Worm (Caenorhabditis elegans) whole organism, L4 larva: Measurements from ENCODE around the gene saeg-1.
A peak's percentile ranks its signal among the peaks of the same experiment; 100 is the strongest.

Experiments used
- Y105C5A.15 ChIP-seq: fragments of 200-800 bp; sonication (Bioruptor generic); IDR thresholded peaks from 2 replicates; pipeline ENCODE4 v1.3.6; 2022; ENCODE audit warnings: missing genetic modification characterization, missing compliant biosample characterization
- Y48G9A.11 ChIP-seq: fragments of 200-800 bp; sonication (Bioruptor generic); IDR thresholded peaks from 2 replicates; pipeline ENCODE4 v1.3.6; 2022; ENCODE audit warnings: missing genetic modification reagents, missing genetic modification characterization, missing compliant biosample characterization
- Y75B8A.6 ChIP-seq: fragments of 200-800 bp; sonication (Bioruptor generic); IDR thresholded peaks from 2 replicates; pipeline ENCODE4 v1.3.6; 2022; ENCODE audit warnings: missing genetic modification reagents, missing genetic modification characterization, missing compliant biosample characterization
- ZK337.2 ChIP-seq: fragments of 200-800 bp; sonication (Bioruptor generic); IDR thresholded peaks from 2 replicates; pipeline ENCODE4 v1.3.6; 2022; ENCODE audit warnings: missing genetic modification reagents, missing genetic modification characterization, missing compliant biosample characterization
- ZK546.5 ChIP-seq, 2 experiments: sonication (generic microtip); optimal IDR thresholded peaks; 2 replicates each; lab custom pipeline; 2017; ENCODE audit warnings: missing biosample characterization in 2 of 2, missing genetic modification characterization in 2 of 2
- arid-1 ChIP-seq: fragments of 200-800 bp; sonication (Bioruptor generic); conservative IDR thresholded peaks from 2 replicates; pipeline ENCODE4 v1.3.6; 2022; ENCODE audit warnings: missing genetic modification reagents, missing genetic modification characterization, missing compliant biosample characterization
- ceh-20 ChIP-seq: fragments of 200-800 bp; sonication (Bioruptor generic); IDR thresholded peaks from 2 replicates; pipeline ENCODE4 v1.3.6; 2022; ENCODE audit warnings: missing genetic modification reagents, missing genetic modification characterization, missing compliant biosample characterization
- ceh-28 ChIP-seq: fragments of 150-350 bp; optimal IDR thresholded peaks from 2 replicates; lab custom pipeline; 2014; ENCODE audit warnings: missing biosample characterization, missing genetic modification reagents, missing genetic modification characterization
- ceh-44 ChIP-seq: fragments of 200-800 bp; sonication (Bioruptor generic); IDR thresholded peaks from 2 replicates; pipeline ENCODE4 v1.3.6; 2022; ENCODE audit warnings: missing genetic modification reagents, missing genetic modification characterization, missing compliant biosample characterization
- cey-2 ChIP-seq: sonication (generic microtip); optimal IDR thresholded peaks from 3 replicates; lab custom pipeline; 2017; ENCODE audit warnings: missing genetic modification characterization, mild to moderate bottlenecking, missing compliant biosample characterization, antibody characterized with exemption, borderline replicate concordance; ENCODE audit not compliant: insufficient read depth
- ctbp-1 ChIP-seq: fragments of 200-800 bp; sonication (Bioruptor generic); IDR thresholded peaks from 2 replicates; pipeline ENCODE4 v1.3.6; 2022; ENCODE audit warnings: missing genetic modification reagents, missing genetic modification characterization, missing compliant biosample characterization
- daf-16 ChIP-seq, 3 experiments: sonication (generic microtip); optimal IDR thresholded peaks; 2 replicates each; lab custom pipeline; 2016 to 2017; ENCODE audit warnings: missing genetic modification characterization in 3 of 3, missing genetic modification reagents in 3 of 3, mild to moderate bottlenecking in 2 of 3, missing compliant biosample characterization in 2 of 3, missing biosample characterization in 1 of 3, moderate library complexity in 1 of 3
- daf-19 ChIP-seq: fragments of 200-800 bp; sonication (Bioruptor generic); conservative IDR thresholded peaks from 2 replicates; pipeline ENCODE4 v1.3.6; 2022; ENCODE audit warnings: missing genetic modification characterization, missing compliant biosample characterization
- duxl-1 ChIP-seq: sonication (generic microtip); optimal IDR thresholded peaks from 2 replicates; lab custom pipeline; 2016; ENCODE audit warnings: mild to moderate bottlenecking, missing genetic modification characterization, moderate library complexity, missing compliant biosample characterization; ENCODE audit not compliant: poor library complexity
- egl-43 ChIP-seq: fragments of 200-800 bp; sonication (Bioruptor generic); IDR thresholded peaks from 2 replicates; pipeline ENCODE4 v1.3.6; 2022; ENCODE audit warnings: missing genetic modification reagents, missing genetic modification characterization, missing compliant biosample characterization
- fkh-10 ChIP-seq: fragments of 150-350 bp; optimal IDR thresholded peaks from 2 replicates; lab custom pipeline; 2014; ENCODE audit warnings: missing biosample characterization, missing genetic modification reagents, missing genetic modification characterization
- hif-1 ChIP-seq, 2 experiments: sonication (generic microtip); optimal IDR thresholded peaks; 2 replicates each; lab custom pipeline; 2016 to 2017; ENCODE audit warnings: missing compliant biosample characterization in 2 of 2, missing genetic modification characterization in 2 of 2, missing genetic modification reagents in 2 of 2, missing genotype in 2 of 2, mild to moderate bottlenecking in 1 of 2
- hlh-11 ChIP-seq: fragments of 200-800 bp; sonication (Bioruptor generic); optimal IDR thresholded peaks from 2 replicates; lab custom pipeline; 2018; ENCODE audit warnings: mild to moderate bottlenecking, missing genetic modification characterization, missing compliant biosample characterization
- hlh-30 ChIP-seq: sonication (generic microtip); optimal IDR thresholded peaks from 2 replicates; lab custom pipeline; 2017; ENCODE audit warnings: antibody characterized with exemption, mild to moderate bottlenecking, missing genetic modification characterization, missing compliant biosample characterization; ENCODE audit not compliant: insufficient read depth
- lin-1 ChIP-seq: fragments of 200-800 bp; sonication (Bioruptor generic); IDR thresholded peaks from 2 replicates; pipeline ENCODE4 v1.3.6; 2022; ENCODE audit warnings: missing genetic modification reagents, missing genetic modification characterization, missing compliant biosample characterization
- lin-15B ChIP-seq: fragments of 150-350 bp; sonication (generic microtip); optimal IDR thresholded peaks from 3 replicates; lab custom pipeline; 2014; ENCODE audit warnings: missing biosample characterization, missing genetic modification characterization
- lin-38 ChIP-seq: fragments of 200-800 bp; sonication (Bioruptor generic); IDR thresholded peaks from 2 replicates; pipeline ENCODE4 v1.3.6; 2022; ENCODE audit warnings: missing genetic modification reagents, missing genetic modification characterization, missing compliant biosample characterization
- lin-39 ChIP-seq: fragments of 150-350 bp; optimal IDR thresholded peaks from 2 replicates; lab custom pipeline; 2014; ENCODE audit warnings: missing biosample characterization, missing genetic modification reagents, missing genetic modification characterization
- lir-3 ChIP-seq: sonication (generic microtip); optimal IDR thresholded peaks from 2 replicates; lab custom pipeline; 2016; ENCODE audit warnings: mild to moderate bottlenecking, missing genetic modification characterization, missing compliant biosample characterization
- lsy-2 ChIP-seq, 2 experiments: fragments of 150-350 bp in 1 of 2; sonication (generic microtip) in 1 of 2; optimal IDR thresholded peaks; 2 replicates each; lab custom pipeline; 2014 to 2017; ENCODE audit warnings: missing biosample characterization in 2 of 2, missing genetic modification characterization in 2 of 2
- mdl-1 ChIP-seq, 2 experiments: fragments of 150-350 bp in 1 of 2; sonication (generic microtip) in 1 of 2; optimal IDR thresholded peaks; 2 replicates each; lab custom pipeline; 2014 to 2017; ENCODE audit warnings: missing biosample characterization in 2 of 2, missing genetic modification characterization in 2 of 2
- mdt-29 ChIP-seq: fragments of 200-800 bp; sonication (Bioruptor generic); IDR thresholded peaks from 2 replicates; pipeline ENCODE4 v1.3.6; 2022; ENCODE audit warnings: missing genetic modification reagents, missing genetic modification characterization, missing compliant biosample characterization
- mxl-3 ChIP-seq: fragments of 200-800 bp; sonication (Bioruptor generic); optimal IDR thresholded peaks from 2 replicates; lab custom pipeline; 2018; ENCODE audit warnings: mild to moderate bottlenecking, missing genetic modification characterization, missing compliant biosample characterization
- nhr-11 ChIP-seq: fragments of 150-350 bp; optimal IDR thresholded peaks from 2 replicates; lab custom pipeline; 2014; ENCODE audit warnings: missing biosample characterization, missing genetic modification characterization
- nhr-237 ChIP-seq: sonication (generic microtip); optimal IDR thresholded peaks from 2 replicates; lab custom pipeline; 2017; ENCODE audit warnings: missing biosample characterization, missing genetic modification characterization
- nhr-25 ChIP-seq: sonication (generic microtip); optimal IDR thresholded peaks from 2 replicates; lab custom pipeline; 2017; ENCODE audit warnings: missing genetic modification characterization, mild to moderate bottlenecking, missing compliant biosample characterization, antibody characterized with exemption, moderate library complexity, borderline replicate concordance; ENCODE audit not compliant: insufficient read depth
- set-16 ChIP-seq: fragments of 200-800 bp; sonication (Bioruptor generic); IDR thresholded peaks from 2 replicates; pipeline ENCODE4 v1.3.6; 2022; ENCODE audit warnings: missing genetic modification reagents, missing genetic modification characterization, missing compliant biosample characterization
- spr-1 ChIP-seq: sonication (generic microtip); optimal IDR thresholded peaks from 2 replicates; lab custom pipeline; 2016; ENCODE audit warnings: mild to moderate bottlenecking, missing genetic modification characterization, missing compliant biosample characterization
- tag-97 ChIP-seq: fragments of 200-800 bp; sonication (Bioruptor generic); IDR thresholded peaks from 2 replicates; pipeline ENCODE4 v1.3.6; 2022; ENCODE audit warnings: missing genetic modification characterization, missing compliant biosample characterization
- unc-130 ChIP-seq: sonication (generic microtip); optimal IDR thresholded peaks from 2 replicates; lab custom pipeline; 2016; ENCODE audit warnings: missing genetic modification reagents, missing genetic modification characterization, missing compliant biosample characterization
- unc-62 ChIP-seq, 3 experiments: fragments of 150-350 bp in 1 of 3; sonication (generic microtip); optimal IDR thresholded peaks in 2 of 3; peaks in 1 of 3; 1 replicate in 1 of 3; 2 replicates in 2 of 3; lab custom pipeline; 2014 to 2017; ENCODE audit warnings: missing biosample characterization in 3 of 3, missing genetic modification characterization in 3 of 3, missing genetic modification reagents in 3 of 3, missing genotype in 1 of 3
- zip-11 ChIP-seq: fragments of 200-800 bp; sonication (Bioruptor generic); IDR thresholded peaks from 2 replicates; pipeline ENCODE4 v1.3.6; 2022; ENCODE audit warnings: missing genetic modification characterization, missing compliant biosample characterization

Gene saeg-1

ce11 chrV:10874938-10875599 is 9.6 kb upstream of the saeg-1 start (continued):
- TF ChIP-seq cey-2 (no peak), Y75B8A.6 (GFP tag; lab: Robert Waterston, UW) (no peak), ceh-28 (tag; lab: Kevin White, UChicago) (no peak), mdl-1 (tag; optimal IDR thresholded peaks at IDR 0.05; lab: Kevin White, UChicago) (no peak), arid-1 (GFP tag; lab: Robert Waterston, UW) (no peak), ctbp-1 (GFP tag; lab: Robert Waterston, UW) (peak; percentile 68; the same call in 1 of the 2 replicates), mdt-29 (GFP tag; lab: Robert Waterston, UW) (no peak), ceh-44 (GFP tag; lab: Robert Waterston, UW) (no peak), ZK546.5 (tag; optimal IDR thresholded peaks at IDR 0.05; lab: Kevin White, UChicago) (no peak), lin-39 (no peak), tag-97 (GFP tag; lab: Robert Waterston, UW) (no peak), unc-130 (no peak), egl-43 (GFP tag; lab: Robert Waterston, UW) (no peak), lir-3 (tag; lab: Kevin White, UChicago) (no peak), spr-1 (no peak), ZK337.2 (no peak), zip-11 (GFP tag; lab: Robert Waterston, UW) (no peak), Y48G9A.11 (no peak), lin-15B (no peak), ceh-20 (no peak), fkh-10 (peak; percentile 74), nhr-237 (no peak), mxl-3 (GFP tag; lab: Kevin White, UChicago) (no peak), daf-19 (GFP tag; lab: Robert Waterston, UW) (no peak), nhr-11 (tag; lab: Kevin White, UChicago) (no peak), lin-38 (no peak), lsy-2 (tag; optimal IDR thresholded peaks at IDR 0.05; lab: Kevin White, UChicago) (peak in 1 of 2 experiments; percentile 44), hif-1 (tag; optimal IDR thresholded peaks at IDR 0.05; lab: Kevin White, UChicago) (peak in 1 of 2 experiments; percentile 24)
- TF ChIP-seq, all 104 proteins: peak for 7

ce11 chrV:10873190-10873589 is 7.7 kb upstream of the saeg-1 start:
- peak in 1 of 2 experiments; percentile 18 for TF ChIP-seq mdl-1 (tag; optimal IDR thresholded peaks at IDR 0.05; lab: Kevin White, UChicago)
- no peak for TF ChIP-seq ZK337.2
- no peak for TF ChIP-seq ZK546.5 (tag; optimal IDR thresholded peaks at IDR 0.05; lab: Kevin White, UChicago)
- TF ChIP-seq nhr-25 (tag; lab: Kevin White, UChicago), result no peak
- no peak for TF ChIP-seq daf-16 (GFP tag; optimal IDR thresholded peaks at IDR 0.05; lab: Kevin White, UChicago)
- peak; percentile 0 for TF ChIP-seq daf-16 (tag; optimal IDR thresholded peaks at IDR 0.05; lab: Kevin White, UChicago)
- TF ChIP-seq nhr-11 (tag; lab: Kevin White, UChicago), result no peak
- TF ChIP-seq lin-38, result no peak
- TF ChIP-seq hlh-30, result peak; percentile 39
- TF ChIP-seq lin-1 (GFP tag; lab: Robert Waterston, UW), result no peak
- TF ChIP-seq duxl-1, result no peak
- no peak for TF ChIP-seq set-16 (GFP tag; lab: Robert Waterston, UW)
- no peak for TF ChIP-seq hlh-11
- no peak for TF ChIP-seq Y105C5A.15 (GFP tag; lab: Robert Waterston, UW)
- peak in 1 of 2 experiments; percentile 76 for TF ChIP-seq unc-62 (GFP tag; optimal IDR thresholded peaks at IDR 0.05 in 1 of 2; lab: Kevin White, UChicago)
- no peak for TF ChIP-seq unc-62 (tag; optimal IDR thresholded peaks at IDR 0.05; lab: Kevin White, UChicago)
- TF ChIP-seq, all 104 proteins: peak for 4
